Fruit fly (Drosophila melanogaster): Measurements from ENCODE around the gene CG43248.

- TF ChIP-seq lola (GFP tag; optimal IDR thresholded peaks at IDR 0.05) (no peak), Dif (GFP tag; optimal IDR thresholded peaks at IDR 0.05; ENCODE audit: partially characterized antibody) (no peak), woc (GFP tag; optimal IDR thresholded peaks at IDR 0.05) (peak; percentile 96), usp (GFP tag; optimal IDR thresholded peaks at IDR 0.05) (no peak), h (GFP tag; optimal IDR thresholded peaks at IDR 0.05) (peak; percentile 99), Hr78 (GFP tag; optimal IDR thresholded peaks at IDR 0.05) (no peak), ey (GFP tag; optimal IDR thresholded peaks at IDR 0.05) (peak; percentile 97), sage (GFP tag; optimal IDR thresholded peaks at IDR 0.05) (peak; percentile 98), OdsH (GFP tag; optimal IDR thresholded peaks at IDR 0.05) (peak; percentile 99), fru (GFP tag; optimal IDR thresholded peaks at IDR 0.05) (peak; percentile 99), br (GFP tag; optimal IDR thresholded peaks at IDR 0.05) (peak; percentile 99), psq (GFP tag; optimal IDR thresholded peaks at IDR 0.05) (peak; percentile 93), foxo (GFP tag; optimal IDR thresholded peaks at IDR 0.05) (peak; percentile 96 to 99)
Measured at dm6 chr3L:15508233-15508632, 23.0 kb downstream of the CG43248 start, which contains the start of gene CG7841.

Measured in whole organism, wandering third instar larva.